Worm (Caenorhabditis elegans) whole organism, L1 larva: ENCODE measurements around the gene gldi-9.
A peak's percentile ranks its signal among the peaks of the same experiment; 100 is the strongest.

ENCODE experiments used
- C04F5.9 ChIP-seq: sonication (generic microtip); optimal IDR thresholded peaks from 2 replicates; lab custom pipeline; 2016; ENCODE audit warnings: missing genetic modification characterization, missing compliant biosample characterization
- C16A3.4 ChIP-seq: fragments of 150-350 bp; optimal IDR thresholded peaks from 2 replicates; lab custom pipeline; 2014; ENCODE audit warnings: missing biosample characterization, missing genetic modification characterization
- C34B4.2 ChIP-seq: sonication (generic microtip); optimal IDR thresholded peaks from 2 replicates; lab custom pipeline; 2017; ENCODE audit warnings: mild to moderate bottlenecking, missing genetic modification characterization, missing compliant biosample characterization
- F16B12.6 ChIP-seq: fragments of 150-350 bp; optimal IDR thresholded peaks from 2 replicates; lab custom pipeline; 2014; ENCODE audit warnings: missing biosample characterization, missing genetic modification characterization
- Y116A8C.19 ChIP-seq: sonication (generic microtip); optimal IDR thresholded peaks from 2 replicates; lab custom pipeline; 2016; ENCODE audit warnings: missing compliant biosample characterization, missing genetic modification characterization, borderline replicate concordance
- aha-1 ChIP-seq: fragments of 150-350 bp; optimal IDR thresholded peaks from 2 replicates; lab custom pipeline; 2014; ENCODE audit warnings: missing biosample characterization, missing genetic modification characterization
- blmp-1 ChIP-seq: fragments of 150-350 bp; optimal IDR thresholded peaks from 2 replicates; lab custom pipeline; 2014; ENCODE audit warnings: missing biosample characterization, missing genetic modification characterization
- ceh-8 ChIP-seq: fragments of 200-800 bp; sonication (Bioruptor generic); optimal IDR thresholded peaks from 2 replicates; lab custom pipeline; 2018; ENCODE audit warnings: mild to moderate bottlenecking, missing genetic modification characterization, moderate library complexity, missing compliant biosample characterization
- ceh-82 ChIP-seq, 3 experiments: fragments of 150-350 bp in 1 of 3; sonication (generic microtip) in 2 of 3; optimal IDR thresholded peaks; 2 replicates each; lab custom pipeline; 2014 to 2017; ENCODE audit warnings: missing biosample characterization in 3 of 3, missing genetic modification characterization in 3 of 3
- ceh-88 ChIP-seq: fragments of 200-800 bp; sonication (Bioruptor generic); IDR thresholded peaks from 2 replicates; pipeline ENCODE4 v1.3.6; 2022; ENCODE audit warnings: missing genetic modification characterization, missing compliant biosample characterization
- dpl-1 ChIP-seq, 3 experiments: fragments of 150-350 bp in 2 of 3; sonication (generic microtip) in 1 of 3; optimal IDR thresholded peaks; 2 replicates each; lab custom pipeline; 2014 to 2017; ENCODE audit warnings: missing biosample characterization in 3 of 3, missing genetic modification characterization in 3 of 3, missing genetic modification reagents in 3 of 3
- efl-1 ChIP-seq, 4 experiments: fragments of 150-350 bp; optimal IDR thresholded peaks in 3 of 4; peaks in 1 of 4; 1 replicate in 1 of 4; 2 replicates in 3 of 4; lab custom pipeline; 2014; ENCODE audit warnings: missing biosample characterization in 2 of 4, missing genetic modification characterization in 2 of 4, missing genetic modification reagents in 2 of 4
- efl-3 ChIP-seq: fragments of 200-800 bp; sonication (Bioruptor generic); optimal IDR thresholded peaks from 2 replicates; lab custom pipeline; 2018; ENCODE audit warnings: mild to moderate bottlenecking, missing genetic modification characterization, missing compliant biosample characterization
- elt-3 ChIP-seq, 6 experiments: fragments of 150-350 bp in 1 of 6; sonication (generic microtip); optimal IDR thresholded peaks; 2 replicates each; lab custom pipeline; 2017 to 2018; ENCODE audit warnings: missing biosample characterization in 6 of 6, missing genetic modification characterization in 6 of 6, inconsistent platforms in 1 of 6
- ets-5 ChIP-seq: fragments of 200-800 bp; sonication (Bioruptor generic); IDR thresholded peaks from 2 replicates; pipeline ENCODE4 v1.3.6; 2022; ENCODE audit warnings: missing genetic modification characterization, missing compliant biosample characterization
- fos-1 ChIP-seq: fragments of 150-350 bp; optimal IDR thresholded peaks from 2 replicates; lab custom pipeline; 2014; ENCODE audit warnings: missing biosample characterization, missing genetic modification characterization
- hlh-17 ChIP-seq: fragments of 200-800 bp; sonication (Bioruptor generic); optimal IDR thresholded peaks from 2 replicates; lab custom pipeline; 2018; ENCODE audit warnings: missing genetic modification characterization, mild to moderate bottlenecking, missing compliant biosample characterization, moderate library complexity, borderline replicate concordance
- lin-35 ChIP-seq, 2 experiments: fragments of 150-350 bp; optimal IDR thresholded peaks; 2 replicates each; lab custom pipeline; 2014; ENCODE audit warnings: missing biosample characterization in 2 of 2, missing genetic modification characterization in 2 of 2, missing genetic modification reagents in 2 of 2
- lin-39 ChIP-seq: fragments of 150-350 bp; optimal IDR thresholded peaks from 2 replicates; lab custom pipeline; 2014; ENCODE audit warnings: missing biosample characterization, missing genetic modification reagents, missing genetic modification characterization
- lsy-2 ChIP-seq, 2 experiments: fragments of 150-350 bp; optimal IDR thresholded peaks; 2 replicates each; lab custom pipeline; 2014; ENCODE audit warnings: missing biosample characterization in 2 of 2, missing genetic modification characterization in 2 of 2
- mab-9 ChIP-seq: fragments of 200-800 bp; sonication (Bioruptor generic); IDR thresholded peaks from 2 replicates; pipeline ENCODE4 v1.3.6; 2022; ENCODE audit warnings: missing genetic modification reagents, missing genetic modification characterization, missing compliant biosample characterization
- mef-2 ChIP-seq: fragments of 150-350 bp; optimal IDR thresholded peaks from 2 replicates; lab custom pipeline; 2014; ENCODE audit warnings: missing biosample characterization, missing genetic modification characterization
- mep-1 ChIP-seq: fragments of 150-350 bp; optimal IDR thresholded peaks from 2 replicates; lab custom pipeline; 2014; ENCODE audit warnings: missing biosample characterization, missing genetic modification characterization
- nhr-12 ChIP-seq: sonication (generic microtip); optimal IDR thresholded peaks from 2 replicates; lab custom pipeline; 2017; ENCODE audit warnings: missing biosample characterization, missing genetic modification characterization
- nhr-19 ChIP-seq: fragments of 200-800 bp; sonication (Bioruptor generic); conservative IDR thresholded peaks from 2 replicates; pipeline ENCODE4 v1.3.6; 2022; ENCODE audit warnings: missing genetic modification characterization, missing compliant biosample characterization
- nhr-28 ChIP-seq: fragments of 150-350 bp; optimal IDR thresholded peaks from 2 replicates; lab custom pipeline; 2014; ENCODE audit warnings: missing biosample characterization, missing genetic modification characterization
- nhr-84 ChIP-seq: sonication (generic microtip); optimal IDR thresholded peaks from 2 replicates; lab custom pipeline; 2017; ENCODE audit warnings: missing biosample characterization, missing genetic modification characterization
- skn-1 ChIP-seq: fragments of 150-350 bp; optimal IDR thresholded peaks from 2 replicates; lab custom pipeline; 2014; ENCODE audit warnings: missing biosample characterization, missing genetic modification characterization
- sptf-1 ChIP-seq: fragments of 150-350 bp; optimal IDR thresholded peaks from 2 replicates; lab custom pipeline; 2014; ENCODE audit warnings: missing biosample characterization, missing genetic modification characterization
- sup-37 ChIP-seq: fragments of 200-800 bp; sonication (Bioruptor generic); optimal IDR thresholded peaks from 2 replicates; lab custom pipeline; 2018; ENCODE audit warnings: mild to moderate bottlenecking, missing genetic modification characterization, missing compliant biosample characterization
- swsn-7 ChIP-seq: sonication (generic microtip); optimal IDR thresholded peaks from 2 replicates; lab custom pipeline; 2016; ENCODE audit warnings: missing genetic modification characterization, missing compliant biosample characterization
- unc-130 ChIP-seq: fragments of 150-350 bp; optimal IDR thresholded peaks from 2 replicates; lab custom pipeline; 2017; ENCODE audit warnings: missing biosample characterization, missing genetic modification characterization, inconsistent platforms
- unc-86 ChIP-seq: sonication (generic microtip); optimal IDR thresholded peaks from 2 replicates; lab custom pipeline; 2016; ENCODE audit warnings: missing genetic modification characterization, missing compliant biosample characterization
- unc-98 ChIP-seq: fragments of 200-800 bp; sonication (Bioruptor generic); IDR thresholded peaks from 2 replicates; pipeline ENCODE4 v1.3.6; 2022; ENCODE audit warnings: missing genetic modification characterization, missing compliant biosample characterization
- xbp-1 ChIP-seq: sonication (generic microtip); optimal IDR thresholded peaks from 2 replicates; lab custom pipeline; 2016; ENCODE audit warnings: missing genetic modification characterization, missing compliant biosample characterization
- zag-1 ChIP-seq: fragments of 150-350 bp; optimal IDR thresholded peaks from 2 replicates; lab custom pipeline; 2014; ENCODE audit warnings: missing biosample characterization, missing genetic modification characterization
- ztf-4 ChIP-seq: fragments of 150-350 bp; optimal IDR thresholded peaks from 2 replicates; lab custom pipeline; 2014; ENCODE audit warnings: missing biosample characterization, missing genetic modification characterization

gldi-9 gene

ce11 chrIII:2725221-2726203 is 30.6 kb downstream of the gldi-9 start, which contains the start of gene cosa-1:
Gene cosa-1, plus strand, starts transcription at chrIII:2726116.
- TF ChIP-seq hlh-17 (GFP tag; lab: Kevin White, UChicago) (no peak), fos-1 (tag; lab: Kevin White, UChicago) (peak; percentile 6), nhr-84 (tag; lab: Kevin White, UChicago) (no peak), nhr-28 (tag; lab: Kevin White, UChicago) (no peak), F16B12.6 (tag; lab: Kevin White, UChicago) (peak; percentile 75), unc-130 (tag; lab: Kevin White, UChicago) (peak; percentile 7), nhr-12 (tag; lab: Kevin White, UChicago) (no peak), dpl-1 (GFP tag; optimal IDR thresholded peaks at IDR 0.05; lab: Kevin White, UChicago) (peak in 1 of 3 experiments; percentile 38), blmp-1 (peak; percentile 9), mep-1 (peak; percentile 5), efl-1 (optimal IDR thresholded peaks at IDR 0.05; lab: Kevin White, UChicago) (peak in 1 of 2 experiments; percentile 13), efl-1 (GFP tag; optimal IDR thresholded peaks at IDR 0.05 in 1 of 2; lab: Kevin White, UChicago) (peak; percentile 0 to 50), C16A3.4 (tag; lab: Kevin White, UChicago) (no peak), nhr-19 (no peak), ceh-8 (GFP tag; lab: Kevin White, UChicago) (no peak), lsy-2 (tag; optimal IDR thresholded peaks at IDR 0.05; lab: Kevin White, UChicago) (peak in 1 of 2 experiments; percentile 18), lin-35 (GFP tag; optimal IDR thresholded peaks at IDR 0.05; lab: Kevin White, UChicago) (peak in 1 of 2 experiments; percentile 12)

ce11 chrIII:2724992-2725220 is 31.3 kb downstream of the gldi-9 start, which contains the start of gene Y71H2AM.11:
Gene Y71H2AM.11, minus strand, starts transcription at chrIII:2725092.
- TF ChIP-seq ztf-4 (tag; lab: Kevin White, UChicago) = no peak
- TF ChIP-seq, all 84 proteins: peak for 0

DNA sequence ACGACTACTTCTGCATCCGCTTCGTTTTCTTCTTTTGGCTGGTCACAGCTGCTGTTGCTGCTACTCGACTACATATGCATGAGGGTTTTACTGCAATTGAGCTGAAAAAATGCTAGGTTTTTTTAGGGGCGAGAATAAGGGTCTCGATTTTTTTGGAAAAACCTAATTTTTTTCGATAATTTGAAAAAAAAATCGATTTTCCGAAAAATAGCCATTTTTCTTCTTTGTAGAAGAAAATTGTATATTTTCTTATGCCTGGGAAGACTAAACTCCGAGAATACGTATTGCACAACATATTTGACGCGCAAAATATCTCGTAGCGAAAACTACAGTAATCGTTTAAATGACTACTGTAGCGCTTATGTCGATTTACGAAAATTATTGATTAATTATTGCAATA is 39.6 kb downstream of the gldi-9 start, which contains the start of gene tmem-132:
TSS of gene tmem-132 (minus strand) at position 101 of the 400 bp plus-strand sequence.
- TF ChIP-seq zag-1 (tag; lab: Kevin White, UChicago) (no peak), efl-3 (GFP tag; lab: Kevin White, UChicago) (no peak), ceh-82 (tag; optimal IDR thresholded peaks at IDR 0.05; lab: Kevin White, UChicago) (no peak), Y116A8C.19 (tag; lab: Kevin White, UChicago) (no peak), lin-35 (GFP tag; optimal IDR thresholded peaks at IDR 0.05; lab: Kevin White, UChicago) (no peak), mab-9 (no peak), ceh-88 (GFP tag; lab: Robert Waterston, UW) (no peak), aha-1 (tag; lab: Kevin White, UChicago) (no peak), elt-3 (tag; optimal IDR thresholded peaks at IDR 0.05; lab: Kevin White, UChicago) (no peak), skn-1 (tag; lab: Kevin White, UChicago) (no peak), fos-1 (tag; lab: Kevin White, UChicago) (no peak), lin-39 (no peak), unc-98 (no peak), xbp-1 (tag; lab: Kevin White, UChicago) (no peak), ets-5 (GFP tag; lab: Robert Waterston, UW) (no peak), C04F5.9 (tag; lab: Kevin White, UChicago) (no peak)

ce11 chrIII:2711527-2711926 is 44.6 kb downstream of the gldi-9 start:
- TF ChIP-seq unc-130 (tag; lab: Kevin White, UChicago) (no peak), unc-86 (tag; lab: Kevin White, UChicago) (no peak), sup-37 (GFP tag; lab: Kevin White, UChicago) (no peak), swsn-7 (tag; lab: Kevin White, UChicago) (no peak), sptf-1 (tag; lab: Kevin White, UChicago) (no peak), dpl-1 (GFP tag; optimal IDR thresholded peaks at IDR 0.05; lab: Kevin White, UChicago) (no peak), C34B4.2 (tag; lab: Kevin White, UChicago) (no peak), mef-2 (tag; lab: Kevin White, UChicago) (no peak)
